Worm (Caenorhabditis elegans): ENCODE results near the gene Y37D8A.4.

Gene Y37D8A.4

DNA sequence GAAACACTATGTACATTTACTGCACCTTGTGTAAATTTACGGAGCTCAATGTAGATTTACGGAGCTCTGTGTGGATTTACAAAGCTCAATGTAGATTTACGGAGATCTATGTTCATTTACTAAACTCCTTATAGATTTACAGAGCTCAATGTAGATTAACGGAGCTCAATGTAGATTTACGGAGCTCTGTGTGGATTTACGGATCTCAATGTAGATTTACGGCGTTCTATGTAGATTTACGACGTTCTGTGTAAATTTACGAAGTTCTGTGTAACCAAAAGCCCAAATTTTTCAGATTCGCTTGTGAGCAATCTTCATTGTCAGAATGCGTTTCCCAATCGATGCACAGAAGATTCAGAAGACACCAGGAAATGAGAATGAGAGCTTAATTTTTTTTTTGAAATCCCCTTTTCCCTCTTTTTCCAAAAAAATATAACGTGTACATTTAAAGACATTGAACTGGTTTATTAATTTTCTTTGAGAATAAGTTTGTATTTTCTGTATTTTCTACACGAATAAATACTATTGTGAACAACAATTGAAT, 1.9 kb downstream of the Y37D8A.4 start:
- TF ChIP-seq mep-1 (tag; optimal IDR thresholded peaks at IDR 0.05) (no peak), nhr-77 (tag; optimal IDR thresholded peaks at IDR 0.05) (no peak), hif-1 (tag; optimal IDR thresholded peaks at IDR 0.05) (no peak), gei-8 (GFP tag; optimal IDR thresholded peaks at IDR 0.05) (no peak), zag-1 (tag; optimal IDR thresholded peaks at IDR 0.05) (no peak), spr-1 (tag; optimal IDR thresholded peaks at IDR 0.05) (no peak), ztf-11 (tag; optimal IDR thresholded peaks at IDR 0.05) (no peak), mes-2 (tag; optimal IDR thresholded peaks at IDR 0.05; ENCODE audit: poor library complexity, severe bottlenecking) (no peak), jun-1 (tag; optimal IDR thresholded peaks at IDR 0.05) (no peak), ceh-62 (tag; optimal IDR thresholded peaks at IDR 0.05) (no peak), mxl-3 (GFP tag; optimal IDR thresholded peaks at IDR 0.05) (no peak), dpl-1 (GFP tag; optimal IDR thresholded peaks at IDR 0.05) (no peak), nhr-28 (tag; optimal IDR thresholded peaks at IDR 0.05) (no peak), Y105C5A.15 (GFP tag; IDR thresholded peaks at IDR 0.05) (no peak)

ce11 chrIII:12833079-12833478, 5.7 kb downstream of the Y37D8A.4 start:
- TF ChIP-seq spr-1 (tag; optimal IDR thresholded peaks at IDR 0.05) (no peak), hlh-30 (tag; optimal IDR thresholded peaks at IDR 0.05; ENCODE audit: insufficient read depth) (peak; percentile 7), zip-2 (tag; optimal IDR thresholded peaks at IDR 0.05) (no peak), mes-2 (tag; optimal IDR thresholded peaks at IDR 0.05; ENCODE audit: poor library complexity, severe bottlenecking) (peak; percentile 5), hlh-11 (tag; optimal IDR thresholded peaks at IDR 0.05) (peak; percentile 53), nhr-42 (GFP tag; IDR thresholded peaks at IDR 0.05) (0 out of 2 replicates have a peak, but pooled peaks have one; percentile 17), dmd-6 (GFP tag; IDR thresholded peaks at IDR 0.05) (peak; percentile 83), R02D3.7 (tag; optimal IDR thresholded peaks at IDR 0.05) (no peak), nhr-28 (tag; optimal IDR thresholded peaks at IDR 0.05) (peak; percentile 62), dve-1 (tag; optimal IDR thresholded peaks at IDR 0.05; ENCODE audit: insufficient read depth) (peak; percentile 66)

ce11 chrIII:12831696-12832095, 7.1 kb downstream of the Y37D8A.4 start:
- peak; percentile 80 for TF ChIP-seq nhr-28 (tag; optimal IDR thresholded peaks at IDR 0.05)
- TF ChIP-seq pqm-1 (tag; optimal IDR thresholded peaks at IDR 0.05), result peak; percentile 1
- peak; percentile 38; the same call in 1 of the 2 replicates for TF ChIP-seq dmd-6 (GFP tag; IDR thresholded peaks at IDR 0.05)
- TF ChIP-seq dve-1 (tag; optimal IDR thresholded peaks at IDR 0.05; ENCODE audit: insufficient read depth), result peak; percentile 23
- no peak for TF ChIP-seq attf-4 (tag; optimal IDR thresholded peaks at IDR 0.05)

- TF ChIP-seq F10B5.3 (tag; optimal IDR thresholded peaks at IDR 0.05) (no peak), aly-2 (tag; optimal IDR thresholded peaks at IDR 0.05) (no peak), daf-8 (GFP tag; IDR thresholded peaks at IDR 0.05) (no peak)
Observed at ce11 chrIII:12829068-12829467, 9.7 kb downstream of the Y37D8A.4 start, which contains the start of gene Y37D8A.3. Gene Y37D8A.3, plus strand, starts transcription at chrIII:12829368.

DNA sequence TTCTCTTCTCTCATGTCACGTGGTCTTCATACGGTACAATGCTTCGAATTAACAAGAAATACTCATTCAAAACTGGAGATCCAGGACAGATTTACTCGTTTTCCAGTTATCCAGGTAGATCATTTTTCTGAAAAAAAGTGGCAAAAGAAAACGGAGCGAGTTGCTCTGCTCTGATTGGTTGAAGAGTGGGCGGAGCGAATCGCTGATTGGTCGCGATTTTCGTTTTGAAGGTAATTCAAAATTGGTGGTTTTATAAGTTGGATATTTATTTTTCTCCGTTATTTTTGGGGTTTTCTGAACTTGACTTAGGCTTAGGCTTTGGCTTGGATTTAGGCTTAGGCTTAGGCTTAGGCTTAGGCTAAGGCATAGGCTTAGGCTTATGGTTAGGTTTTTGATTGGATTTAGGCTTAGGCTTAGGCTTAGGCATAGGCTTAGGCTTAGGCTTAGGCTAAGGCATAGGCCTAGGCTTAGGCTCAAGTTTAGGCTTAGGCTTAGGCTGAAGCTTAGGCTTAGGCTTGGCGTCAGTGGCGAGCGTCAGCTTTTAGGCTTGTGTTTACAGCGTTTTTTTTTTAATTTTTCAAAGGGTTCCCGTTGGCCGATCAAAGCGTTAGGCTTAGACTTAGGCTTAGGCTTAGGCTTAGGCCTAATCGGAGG, 16.0 kb downstream of the Y37D8A.4 start:
- TF ChIP-seq dmd-9 (GFP tag; IDR thresholded peaks at IDR 0.05), result no peak
- TF ChIP-seq dmd-8 (GFP tag; IDR thresholded peaks at IDR 0.05), result peak; percentile 63; the same call in 1 of the 2 replicates

ce11 chrIII:12821331-12821730, 17.4 kb downstream of the Y37D8A.4 start:
- TF ChIP-seq hlh-11 (tag; optimal IDR thresholded peaks at IDR 0.05) (no peak), lin-29 (GFP tag; IDR thresholded peaks at IDR 0.05) (no peak), spr-3 (GFP tag; optimal IDR thresholded peaks at IDR 0.05) (no peak), lsy-2 (tag; optimal IDR thresholded peaks at IDR 0.05) (peak in 1 of 2 experiments; percentile 29), mdl-1 (tag; optimal IDR thresholded peaks at IDR 0.05) (no peak), nhr-6 (tag; optimal IDR thresholded peaks at IDR 0.05) (no peak), ceh-20 (GFP tag; IDR thresholded peaks at IDR 0.05) (no peak), zfp-2 (tag; optimal IDR thresholded peaks at IDR 0.05) (no peak), fos-1 (tag; optimal IDR thresholded peaks at IDR 0.05) (no peak), tra-1 (GFP tag; IDR thresholded peaks at IDR 0.05) (no peak), R02D3.7 (tag; optimal IDR thresholded peaks at IDR 0.05) (peak; percentile 28), pha-4 (GFP tag; IDR thresholded peaks at IDR 0.05) (no peak), pha-4 (tag; optimal IDR thresholded peaks at IDR 0.05) (no peak), lin-38 (GFP tag; IDR thresholded peaks at IDR 0.05) (no peak), ces-1 (GFP tag; optimal IDR thresholded peaks at IDR 0.05) (no peak), duxl-1 (tag; optimal IDR thresholded peaks at IDR 0.05; ENCODE audit: poor library complexity) (no peak)

All from whole organism, L4 larva.